Fruit fly (Drosophila melanogaster) whole organism, prepupa: ENCODE results near the gene RhoGAP5A.

Source experiments
- CG10631 ChIP-seq: fragments of 200-800 bp; sonication (Bioruptor generic); optimal IDR thresholded peaks from 2 replicates; lab custom pipeline; 2016; ENCODE audit warnings: missing biosample characterization, missing genetic modification characterization
- CG10669 ChIP-seq: fragments of 200-800 bp; sonication (Bioruptor generic); optimal IDR thresholded peaks from 3 replicates; lab custom pipeline; 2018; ENCODE audit warnings: missing biosample characterization, mild to moderate bottlenecking, missing genetic modification characterization, moderate library complexity
- CG15336 ChIP-seq: fragments of 200-800 bp; sonication (Bioruptor generic); IDR thresholded peaks from 2 replicates; pipeline ENCODE4 v1.3.6; 2022; ENCODE audit warnings: missing biosample characterization, missing genetic modification characterization
- CG1621 ChIP-seq: fragments of 200-800 bp; sonication (Bioruptor generic); optimal IDR thresholded peaks from 3 replicates; lab custom pipeline; 2018; ENCODE audit warnings: missing biosample characterization, mild to moderate bottlenecking, missing genetic modification characterization
- CG31627 ChIP-seq: fragments of 200-800 bp; sonication (Bioruptor generic); optimal IDR thresholded peaks from 3 replicates; lab custom pipeline; 2016; ENCODE audit warnings: missing biosample characterization, missing genetic modification characterization
- CG32006 ChIP-seq: fragments of 200-800 bp; sonication (Bioruptor generic); optimal IDR thresholded peaks from 3 replicates; lab custom pipeline; 2017; ENCODE audit warnings: missing biosample characterization, mild to moderate bottlenecking, missing genetic modification characterization
- CG34406 ChIP-seq: fragments of 200-800 bp; sonication (Bioruptor generic); optimal IDR thresholded peaks from 3 replicates; lab custom pipeline; 2016; ENCODE audit warnings: missing biosample characterization, missing genetic modification characterization
- CG3919 ChIP-seq: fragments of 200-800 bp; sonication (Bioruptor generic); optimal IDR thresholded peaks from 3 replicates; lab custom pipeline; 2016; ENCODE audit warnings: missing biosample characterization, missing genetic modification characterization
- CG4318 ChIP-seq: fragments of 200-800 bp; sonication (Bioruptor generic); optimal IDR thresholded peaks from 3 replicates; lab custom pipeline; 2017; ENCODE audit warnings: missing biosample characterization, mild to moderate bottlenecking, missing genetic modification characterization
- CG6808 ChIP-seq: fragments of 200-800 bp; sonication (Bioruptor generic); optimal IDR thresholded peaks from 3 replicates; lab custom pipeline; 2017; ENCODE audit warnings: missing biosample characterization, missing genetic modification characterization, mild to moderate bottlenecking, moderate library complexity, missing genetic modification reagents
- CG6854 ChIP-seq: fragments of 200-800 bp; sonication (Bioruptor generic); optimal IDR thresholded peaks from 2 replicates; lab custom pipeline; 2017; ENCODE audit warnings: missing biosample characterization, mild to moderate bottlenecking, missing genetic modification characterization
- CG7368 ChIP-seq: fragments of 200-800 bp; sonication (Bioruptor generic); optimal IDR thresholded peaks from 3 replicates; lab custom pipeline; 2016; ENCODE audit warnings: missing biosample characterization, missing genetic modification characterization
- CG8119 ChIP-seq: fragments of 200-800 bp; sonication (Bioruptor generic); IDR thresholded peaks from 3 replicates; pipeline ENCODE4 v1.3.6; 2022; ENCODE audit warnings: missing biosample characterization, missing genetic modification characterization
- CG8319 ChIP-seq: fragments of 200-800 bp; sonication (Bioruptor generic); optimal IDR thresholded peaks from 3 replicates; lab custom pipeline; 2016; ENCODE audit warnings: missing biosample characterization, missing genetic modification characterization
- CG8632 ChIP-seq: fragments of 200-800 bp; sonication (Bioruptor generic); optimal IDR thresholded peaks from 3 replicates; lab custom pipeline; 2016; ENCODE audit warnings: missing biosample characterization, missing genetic modification characterization
- Eip75B ChIP-seq: fragments of 200-800 bp; sonication (Bioruptor generic); optimal IDR thresholded peaks from 3 replicates; lab custom pipeline; 2016; ENCODE audit warnings: missing biosample characterization, missing genetic modification characterization
- Eip78C ChIP-seq: fragments of 200-800 bp; sonication (Bioruptor generic); peaks from one replicate; lab custom pipeline; 2016; ENCODE audit warnings: missing biosample characterization, missing genetic modification characterization
- Eip93F ChIP-seq: fragments of 200-800 bp; sonication (Bioruptor generic); optimal IDR thresholded peaks from 2 replicates; lab custom pipeline; 2016; ENCODE audit warnings: missing biosample characterization, mild to moderate bottlenecking, missing genetic modification characterization
- Hr38 ChIP-seq: sonication (Bioruptor generic); optimal IDR thresholded peaks from 2 replicates; lab custom pipeline; 2016; ENCODE audit warnings: missing biosample characterization, missing genetic modification characterization
- Hr39 ChIP-seq: fragments of 200-800 bp; sonication (Bioruptor generic); optimal IDR thresholded peaks from 2 replicates; lab custom pipeline; 2016; ENCODE audit warnings: missing biosample characterization, missing genetic modification characterization
- Hr4 ChIP-seq: fragments of 200-800 bp; sonication (Bioruptor generic); optimal IDR thresholded peaks from 3 replicates; lab custom pipeline; 2016; ENCODE audit warnings: missing biosample characterization, missing genetic modification characterization
- OdsH ChIP-seq: fragments of 200-800 bp; sonication (Bioruptor generic); optimal IDR thresholded peaks from 3 replicates; lab custom pipeline; 2016; ENCODE audit warnings: missing biosample characterization, missing genetic modification characterization
- Smox ChIP-seq: fragments of 200-800 bp; sonication (Bioruptor generic); optimal IDR thresholded peaks from 3 replicates; lab custom pipeline; 2016; ENCODE audit warnings: missing biosample characterization, missing genetic modification characterization
- Sox102F ChIP-seq: fragments of 200-800 bp; sonication (Bioruptor generic); optimal IDR thresholded peaks from 2 replicates; lab custom pipeline; 2016; ENCODE audit warnings: missing biosample characterization, mild to moderate bottlenecking, missing genetic modification characterization
- Sox14 ChIP-seq: fragments of 200-800 bp; sonication (Bioruptor generic); optimal IDR thresholded peaks from 3 replicates; lab custom pipeline; 2016; ENCODE audit warnings: missing biosample characterization, missing genetic modification characterization
- Sox15 ChIP-seq: fragments of 200-800 bp; sonication (Bioruptor generic); optimal IDR thresholded peaks from 3 replicates; lab custom pipeline; 2016; ENCODE audit warnings: missing biosample characterization, missing genetic modification characterization
- dac ChIP-seq: fragments of 200-800 bp; sonication (Bioruptor generic); optimal IDR thresholded peaks from 2 replicates; lab custom pipeline; 2017; ENCODE audit warnings: missing biosample characterization, mild to moderate bottlenecking, missing genetic modification characterization
- eg ChIP-seq: fragments of 200-800 bp; sonication (Bioruptor generic); IDR thresholded peaks from 3 replicates; pipeline ENCODE4 v1.3.6; 2022; ENCODE audit warnings: missing biosample characterization, missing genetic modification characterization
- esn ChIP-seq: fragments of 200-800 bp; sonication (Bioruptor generic); optimal IDR thresholded peaks from 2 replicates; lab custom pipeline; 2016; ENCODE audit warnings: missing biosample characterization, mild to moderate bottlenecking, missing genetic modification characterization, moderate library complexity
- fd85E ChIP-seq: fragments of 200-800 bp; sonication (Bioruptor generic); optimal IDR thresholded peaks from 3 replicates; lab custom pipeline; 2016; ENCODE audit warnings: missing biosample characterization, missing genetic modification characterization
- fkh ChIP-seq: fragments of 200-800 bp; sonication (Bioruptor generic); optimal IDR thresholded peaks from 3 replicates; lab custom pipeline; 2017; ENCODE audit warnings: missing biosample characterization, mild to moderate bottlenecking, missing genetic modification characterization, moderate library complexity
- lz ChIP-seq: fragments of 200-800 bp; sonication (Bioruptor generic); optimal IDR thresholded peaks from 3 replicates; lab custom pipeline; 2016; ENCODE audit warnings: missing biosample characterization, missing genetic modification characterization
- pdm3 ChIP-seq: fragments of 200-800 bp; sonication (Bioruptor generic); optimal IDR thresholded peaks from 3 replicates; lab custom pipeline; 2016; ENCODE audit warnings: missing biosample characterization, missing genetic modification characterization
- salr ChIP-seq, 2 experiments: fragments of 200-800 bp; sonication (Bioruptor generic); optimal IDR thresholded peaks; 3 replicates each; lab custom pipeline; 2016 to 2018; ENCODE audit warnings: missing biosample characterization in 2 of 2, missing genetic modification characterization in 2 of 2, mild to moderate bottlenecking in 1 of 2
- ss ChIP-seq, 2 experiments: fragments of 200-800 bp; sonication (Bioruptor generic); optimal IDR thresholded peaks; 2 replicates in 1 of 2; 3 replicates in 1 of 2; lab custom pipeline; 2017 to 2018; ENCODE audit warnings: mild to moderate bottlenecking in 2 of 2, missing biosample characterization in 2 of 2, missing genetic modification characterization in 2 of 2, moderate library complexity in 1 of 2
- topi ChIP-seq: fragments of 200-800 bp; sonication (Bioruptor generic); optimal IDR thresholded peaks from 3 replicates; lab custom pipeline; 2016; ENCODE audit warnings: missing biosample characterization, missing genetic modification characterization

Gene RhoGAP5A

DNA sequence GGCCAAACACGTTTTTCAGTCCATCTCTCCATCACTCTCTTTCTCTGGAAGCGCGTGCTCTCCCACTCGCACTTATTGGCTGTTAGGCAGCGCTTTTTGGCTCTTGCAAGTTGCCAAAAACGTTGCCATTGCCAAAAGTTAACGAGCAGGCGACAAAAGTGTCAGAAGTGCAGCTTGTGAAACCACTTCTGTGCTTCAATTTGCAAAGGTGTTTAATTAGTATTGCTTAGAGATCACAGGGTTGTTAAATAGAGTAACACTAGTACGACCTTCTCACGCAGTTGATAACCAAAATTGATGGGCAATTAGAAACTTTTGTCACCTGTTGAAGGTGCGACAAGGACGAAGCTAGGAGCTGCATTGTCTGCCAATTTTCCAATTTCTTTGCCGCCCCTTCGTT is 10.1 kb downstream of the RhoGAP5A start (continued):
- TF ChIP-seq OdsH (peak; percentile 44), CG3919 (peak; percentile 27), CG8632 (GFP tag; lab: Kevin White, UChicago) (peak; percentile 32), CG10669 (GFP tag; lab: Kevin White, UChicago) (no peak), lz (GFP tag; lab: Kevin White, UChicago) (peak; percentile 76), CG6808 (GFP tag; lab: Kevin White, UChicago) (no peak), Sox102F (GFP tag; lab: Kevin White, UChicago) (peak; percentile 62), CG15336 (GFP tag; lab: Robert Waterston, UW) (peak; percentile 63), Hr38 (GFP tag; lab: Kevin White, UChicago) (no peak), Eip78C (GFP tag; lab: Kevin White, UChicago) (peak; percentile 68), eg (GFP tag; lab: Robert Waterston, UW) (peak; percentile 60; the same call in 2 of the 3 replicates), CG7368 (peak; percentile 26), CG4318 (peak; percentile 39), dac (GFP tag; lab: Kevin White, UChicago) (peak; percentile 53), fd85E (GFP tag; lab: Kevin White, UChicago) (no peak), Hr4 (GFP tag; lab: Kevin White, UChicago) (peak; percentile 59), CG31627 (GFP tag; lab: Kevin White, UChicago) (peak; percentile 67), Hr39 (GFP tag; lab: Kevin White, UChicago) (peak; percentile 79), CG6854 (GFP tag; lab: Kevin White, UChicago) (no peak), CG8119 (GFP tag; lab: Robert Waterston, UW) (peak; percentile 67; the same call in 2 of the 3 replicates), pdm3 (GFP tag; lab: Kevin White, UChicago) (peak; percentile 53), salr (GFP tag; optimal IDR thresholded peaks at IDR 0.05; lab: Kevin White, UChicago) (no peak), Smox (GFP tag; lab: Kevin White, UChicago) (peak; percentile 60), Sox14 (peak; percentile 26), topi (GFP tag; lab: Kevin White, UChicago) (peak; percentile 60)

DNA sequence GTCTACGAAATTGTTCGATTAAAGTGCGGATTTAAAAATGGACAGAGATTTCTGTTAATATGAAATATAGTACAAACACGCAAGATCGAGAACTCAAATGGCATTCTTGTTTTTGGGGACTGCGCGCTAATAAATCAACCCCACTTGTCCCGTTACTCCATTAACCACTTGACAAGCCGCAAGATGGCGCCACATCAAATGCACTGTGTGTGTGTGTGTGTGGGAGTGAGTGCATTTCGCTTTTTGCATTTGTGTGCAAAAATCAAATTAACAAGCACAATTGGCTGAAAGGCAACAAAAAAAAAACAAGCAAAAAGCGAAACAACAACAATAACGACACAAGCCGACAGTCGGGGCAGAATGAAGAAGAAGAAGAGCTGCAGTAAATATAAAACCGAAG is 11.0 kb downstream of the RhoGAP5A start:
- no peak for TF ChIP-seq Eip75B (GFP tag; lab: Kevin White, UChicago)
- no peak for TF ChIP-seq CG34406 (GFP tag; lab: Kevin White, UChicago)
- no peak for TF ChIP-seq esn (GFP tag; lab: Kevin White, UChicago)
- TF ChIP-seq Eip93F (GFP tag; lab: Kevin White, UChicago) = no peak

DNA sequence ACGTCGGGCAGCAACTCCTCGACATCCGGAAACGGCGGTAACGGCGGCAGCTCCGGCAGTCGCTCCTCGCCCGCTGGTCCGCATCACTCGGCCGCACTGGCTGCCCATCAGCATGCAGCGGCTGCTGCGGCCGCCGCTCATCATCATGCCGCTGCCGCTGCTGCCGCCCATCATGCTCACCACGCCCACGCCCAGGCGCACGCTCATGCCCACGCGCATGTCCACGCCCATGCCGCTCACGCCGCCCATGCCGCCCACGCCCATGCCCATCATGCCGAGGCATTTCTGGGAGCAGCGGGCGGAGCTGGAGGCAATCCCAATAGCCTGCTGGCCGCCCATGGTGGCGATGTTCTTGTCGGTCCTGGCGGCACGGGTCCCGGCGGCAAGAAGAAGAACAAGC is 12.3 kb downstream of the RhoGAP5A start:
- TF ChIP-seq ss (GFP tag; optimal IDR thresholded peaks at IDR 0.05; lab: Kevin White, UChicago) (no peak), CG8319 (GFP tag; lab: Kevin White, UChicago) (no peak), Eip75B (GFP tag; lab: Kevin White, UChicago) (no peak), fkh (GFP tag; lab: Kevin White, UChicago) (no peak), CG10669 (GFP tag; lab: Kevin White, UChicago) (no peak), CG7368 (no peak), Sox102F (GFP tag; lab: Kevin White, UChicago) (no peak), CG10631 (no peak), Sox15 (GFP tag; lab: Kevin White, UChicago) (no peak), CG1621 (tag; lab: Kevin White, UChicago) (no peak)

DNA sequence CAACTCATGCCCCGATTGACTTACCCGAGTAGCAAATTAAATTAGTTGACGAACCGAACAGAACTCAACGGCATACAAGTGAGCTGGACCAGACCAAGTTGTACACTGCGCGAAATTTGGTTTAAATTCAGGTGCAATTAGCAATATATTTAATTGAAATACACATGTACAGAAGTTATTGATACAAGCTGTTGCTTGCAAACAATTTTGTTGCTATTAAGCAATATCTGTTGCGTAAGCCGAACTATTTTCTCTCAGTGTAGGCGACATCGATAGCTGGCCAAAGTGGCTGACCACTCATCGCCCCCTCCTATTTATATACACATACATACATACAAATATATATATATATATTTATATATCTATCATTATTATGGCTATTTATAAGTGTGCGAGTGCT is 14.4 kb downstream of the RhoGAP5A start:
- TF ChIP-seq Hr4 (GFP tag; lab: Kevin White, UChicago) (no peak), CG32006 (no peak), Hr38 (GFP tag; lab: Kevin White, UChicago) (no peak), pdm3 (GFP tag; lab: Kevin White, UChicago) (no peak), CG8119 (GFP tag; lab: Robert Waterston, UW) (no peak), lz (GFP tag; lab: Kevin White, UChicago) (no peak)
